Worm (Caenorhabditis elegans): ENCODE data around the gene F22H10.2.

ce11 chrX:16726879-16727278 lies 47.5 kb downstream of the F22H10.2 start:
- TF ChIP-seq lin-39 (tag; optimal IDR thresholded peaks at IDR 0.05) (no peak), lin-13 (GFP tag; optimal IDR thresholded peaks at IDR 0.05) (peak; percentile 87)

Data from whole organism, L2 larva.